Worm (Caenorhabditis elegans): ENCODE data around the gene R07E5.4.

DNA sequence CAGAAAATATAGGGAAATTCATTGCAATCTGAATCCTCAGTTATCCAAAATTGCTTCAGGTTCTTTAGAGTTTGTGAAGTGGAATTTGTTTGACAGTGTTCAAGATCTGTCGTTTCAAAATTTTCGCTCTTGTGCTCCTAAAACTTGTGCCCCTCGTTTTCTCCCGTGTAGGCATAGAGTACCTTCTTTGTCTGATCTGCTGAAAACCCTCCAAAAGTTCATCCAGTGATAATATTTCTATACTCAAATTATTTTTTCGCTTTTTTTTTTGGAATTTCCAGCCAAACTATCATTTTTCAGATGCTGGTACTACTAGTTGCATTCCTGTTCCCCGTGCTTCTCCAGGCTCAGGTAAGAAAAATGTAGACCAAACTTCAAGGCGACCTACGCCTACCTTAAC is at the start of gene R07E5.4:
- no peak for TF ChIP-seq ceh-82 (tag; optimal IDR thresholded peaks at IDR 0.05)
- no peak for TF ChIP-seq dmd-9 (GFP tag; IDR thresholded peaks at IDR 0.05)
- no peak for TF ChIP-seq daf-12 (tag; optimal IDR thresholded peaks at IDR 0.05)
- TF ChIP-seq fos-1 (tag; optimal IDR thresholded peaks at IDR 0.05): no peak
- no peak for TF ChIP-seq R02D3.7 (tag; optimal IDR thresholded peaks at IDR 0.05)
- no peak for TF ChIP-seq mxl-2 (GFP tag; conservative IDR thresholded peaks at IDR 0.05)
- TF ChIP-seq php-3 (GFP tag; IDR thresholded peaks at IDR 0.05): no peak
- no peak for TF ChIP-seq egl-27 (tag; optimal IDR thresholded peaks at IDR 0.05)
